Fruit fly (Drosophila melanogaster) whole organism, embryonic: ENCODE measurements around the gene Tbca.

Source experiments
- Aef1 ChIP-seq: fragments of 200-800 bp; sonication (Bioruptor generic); IDR thresholded peaks from 3 replicates; pipeline ENCODE4 v1.3.6; 2022; ENCODE audit warnings: missing biosample characterization, missing genetic modification characterization
- Asciz ChIP-seq: fragments of 200-800 bp; sonication (Bioruptor generic); optimal IDR thresholded peaks from 2 replicates; lab custom pipeline; 2017; ENCODE audit warnings: missing biosample characterization, mild to moderate bottlenecking, missing genetic modification characterization, missing genetic modification reagents
- Awh ChIP-seq: fragments of 200-800 bp; sonication (Bioruptor generic); IDR thresholded peaks from 2 replicates; pipeline ENCODE4, ENCODE4 v1.3.6; 2022; ENCODE audit warnings: missing biosample characterization, missing genetic modification characterization
- B-H2 ChIP-seq: fragments of 200-800 bp; sonication (Bioruptor generic); optimal IDR thresholded peaks from 2 replicates; lab custom pipeline; 2018; ENCODE audit warnings: missing biosample characterization, mild to moderate bottlenecking, missing genetic modification characterization
- BEAF-32 ChIP-seq: fragments of 200-800 bp; sonication (Bioruptor generic); optimal IDR thresholded peaks from 3 replicates; lab custom pipeline; 2017; ENCODE audit warnings: missing biosample characterization, missing genetic modification characterization, mild to moderate bottlenecking, moderate library complexity, missing genetic modification reagents
- Bgb ChIP-seq: fragments of 200-800 bp; sonication (Bioruptor generic); IDR thresholded peaks from 2 replicates; pipeline ENCODE4 v1.3.6; 2022; ENCODE audit warnings: missing biosample characterization, missing genetic modification characterization; ENCODE audit not compliant: partially characterized antibody
- CG10274 ChIP-seq: fragments of 200-800 bp; sonication (Bioruptor generic); optimal IDR thresholded peaks from 3 replicates; lab custom pipeline; 2017; ENCODE audit warnings: missing biosample characterization, mild to moderate bottlenecking, missing genetic modification characterization
- CG11398 ChIP-seq: fragments of 200-800 bp; sonication (Bioruptor generic); optimal IDR thresholded peaks from 2 replicates; lab custom pipeline; 2016; ENCODE audit warnings: missing biosample characterization, missing genetic modification characterization
- CG11456 ChIP-seq: fragments of 200-800 bp; sonication (Bioruptor generic); IDR thresholded peaks from 3 replicates; pipeline ENCODE4 v1.3.6; 2022; ENCODE audit warnings: missing biosample characterization, missing genetic modification characterization
- CG12155 ChIP-seq: fragments of 200-800 bp; sonication (Bioruptor generic); optimal IDR thresholded peaks from 3 replicates; lab custom pipeline; 2016; ENCODE audit warnings: missing biosample characterization, missing genetic modification characterization
- CG13424 ChIP-seq: fragments of 200-800 bp; sonication (Bioruptor generic); optimal IDR thresholded peaks from 2 replicates; lab custom pipeline; 2019; ENCODE audit warnings: missing biosample characterization, mild to moderate bottlenecking, missing genetic modification characterization, moderate library complexity
- CG14014 ChIP-seq: fragments of 200-800 bp; sonication (Bioruptor generic); IDR thresholded peaks from 2 replicates; pipeline ENCODE4 v1.3.6; 2022; ENCODE audit warnings: missing biosample characterization, missing genetic modification characterization
- CG14050 ChIP-seq: fragments of 200-800 bp; sonication (Bioruptor generic); IDR thresholded peaks from 3 replicates; pipeline ENCODE4 v1.3.6; 2022; ENCODE audit warnings: missing biosample characterization, missing genetic modification characterization
- CG14860 ChIP-seq: fragments of 200-800 bp; sonication (Bioruptor generic); IDR thresholded peaks from 3 replicates; pipeline ENCODE4 v1.3.6; 2022; ENCODE audit warnings: missing biosample characterization, missing genetic modification characterization; ENCODE audit not compliant: partially characterized antibody
- CG15479 ChIP-seq: fragments of 200-800 bp; sonication (Bioruptor generic); optimal IDR thresholded peaks from 3 replicates; lab custom pipeline; 2019; ENCODE audit warnings: missing biosample characterization, mild to moderate bottlenecking, missing genetic modification characterization, moderate library complexity
- CG15601 ChIP-seq: fragments of 200-800 bp; sonication (Bioruptor generic); optimal IDR thresholded peaks from 3 replicates; lab custom pipeline; 2019; ENCODE audit warnings: missing biosample characterization, mild to moderate bottlenecking, missing genetic modification characterization, moderate library complexity
- CG1647 ChIP-seq: fragments of 200-800 bp; sonication (Bioruptor generic); optimal IDR thresholded peaks from 3 replicates; lab custom pipeline; 2016; ENCODE audit warnings: missing biosample characterization, missing genetic modification characterization
- CG16813 ChIP-seq: fragments of 200-800 bp; sonication (Bioruptor generic); IDR thresholded peaks from 3 replicates; pipeline ENCODE4 v1.3.6; 2022; ENCODE audit warnings: missing biosample characterization, missing genetic modification characterization; ENCODE audit not compliant: partially characterized antibody
- CG4424 ChIP-seq: fragments of 200-800 bp; sonication (Bioruptor generic); optimal IDR thresholded peaks from 3 replicates; lab custom pipeline; 2016; ENCODE audit warnings: missing biosample characterization, missing genetic modification characterization
- CG4707 ChIP-seq: fragments of 200-800 bp; sonication (Bioruptor generic); optimal IDR thresholded peaks from 2 replicates; lab custom pipeline; 2018; ENCODE audit warnings: missing biosample characterization, mild to moderate bottlenecking, missing genetic modification characterization, moderate library complexity
- CG6683 ChIP-seq: fragments of 200-800 bp; sonication (Bioruptor generic); optimal IDR thresholded peaks from 2 replicates; lab custom pipeline; 2017; ENCODE audit warnings: missing biosample characterization, mild to moderate bottlenecking, missing genetic modification characterization, missing genetic modification reagents
- CG8765 ChIP-seq: fragments of 200-800 bp; sonication (Bioruptor generic); IDR thresholded peaks from 2 replicates; pipeline ENCODE4 v1.3.6; 2022; ENCODE audit warnings: missing biosample characterization, missing genetic modification characterization
- CG9215 ChIP-seq: fragments of 200-800 bp; sonication (Bioruptor generic); IDR thresholded peaks from 2 replicates; pipeline ENCODE4 v1.3.6; 2022; ENCODE audit warnings: missing biosample characterization, missing genetic modification characterization
- CG9797 ChIP-seq: fragments of 200-800 bp; sonication (Bioruptor generic); optimal IDR thresholded peaks from 3 replicates; lab custom pipeline; 2018; ENCODE audit warnings: missing biosample characterization, mild to moderate bottlenecking, missing genetic modification characterization
- Ets65A ChIP-seq: fragments of 200-800 bp; sonication (Bioruptor generic); peaks from one replicate; lab custom pipeline; 2016; ENCODE audit warnings: missing biosample characterization, missing genetic modification characterization
- Fer3 ChIP-seq: fragments of 200-800 bp; sonication (Bioruptor generic); optimal IDR thresholded peaks from 2 replicates; lab custom pipeline; 2018; ENCODE audit warnings: missing biosample characterization, mild to moderate bottlenecking, missing genetic modification characterization, moderate library complexity
- MBD-R2 ChIP-seq: fragments of 200-800 bp; sonication (Bioruptor generic); IDR thresholded peaks from 2 replicates; pipeline ENCODE4 v1.3.6; 2022; ENCODE audit warnings: missing biosample characterization, missing genetic modification characterization
- NFAT ChIP-seq: fragments of 200-800 bp; sonication (Bioruptor generic); IDR thresholded peaks from 2 replicates; pipeline ENCODE4 v1.3.6; 2022; ENCODE audit warnings: missing biosample characterization, missing genetic modification characterization
- Scr ChIP-seq: fragments of 200-800 bp; sonication (Bioruptor generic); IDR thresholded peaks from 2 replicates; pipeline ENCODE4 v1.3.6; 2022; ENCODE audit warnings: missing biosample characterization, missing genetic modification characterization; ENCODE audit not compliant: partially characterized antibody
- cg ChIP-seq: fragments of 200-800 bp; sonication (Bioruptor generic); optimal IDR thresholded peaks from 3 replicates; lab custom pipeline; 2019; ENCODE audit warnings: missing biosample characterization, mild to moderate bottlenecking, missing genetic modification characterization, moderate library complexity
- chn ChIP-seq: fragments of 200-800 bp; sonication (Bioruptor generic); optimal IDR thresholded peaks from 2 replicates; lab custom pipeline; 2016; ENCODE audit warnings: missing biosample characterization, missing genetic modification characterization
- ems ChIP-seq: fragments of 200-800 bp; sonication (Bioruptor generic); optimal IDR thresholded peaks from 3 replicates; lab custom pipeline; 2016; ENCODE audit warnings: missing biosample characterization, missing genetic modification characterization
- eve ChIP-seq, 2 experiments: fragments of >200 bp; optimal IDR thresholded peaks; 2 replicates each; lab custom pipeline; 2017; ENCODE audit warnings: missing biosample characterization in 2 of 2, missing genetic modification characterization in 2 of 2
- fd3F ChIP-seq: fragments of 200-800 bp; sonication (Bioruptor generic); optimal IDR thresholded peaks from 2 replicates; lab custom pipeline; 2018; ENCODE audit warnings: missing biosample characterization, mild to moderate bottlenecking, missing genetic modification characterization, moderate library complexity
- fd96Cb ChIP-seq: fragments of 200-800 bp; sonication (Bioruptor generic); optimal IDR thresholded peaks from 2 replicates; lab custom pipeline; 2018; ENCODE audit warnings: missing biosample characterization, mild to moderate bottlenecking, missing genetic modification characterization, moderate library complexity
- grn ChIP-seq: fragments of 200-800 bp; sonication (Bioruptor generic); optimal IDR thresholded peaks from 3 replicates; lab custom pipeline; 2017; ENCODE audit warnings: missing biosample characterization, missing genetic modification characterization
- inv ChIP-seq: fragments of 200-800 bp; sonication (Bioruptor generic); IDR thresholded peaks from 2 replicates; pipeline ENCODE4 v1.3.6; 2022; ENCODE audit warnings: missing biosample characterization, missing genetic modification characterization; ENCODE audit not compliant: partially characterized antibody
- lab ChIP-seq: fragments of 200-800 bp; sonication (Bioruptor generic); optimal IDR thresholded peaks from 3 replicates; lab custom pipeline; 2017; ENCODE audit warnings: missing biosample characterization, missing genetic modification characterization, mild to moderate bottlenecking, moderate library complexity, missing genetic modification reagents
- nau ChIP-seq: fragments of 200-800 bp; sonication (Bioruptor generic); optimal IDR thresholded peaks from 3 replicates; lab custom pipeline; 2017; ENCODE audit warnings: missing biosample characterization, mild to moderate bottlenecking, missing genetic modification characterization, missing genetic modification reagents
- nmo ChIP-seq: fragments of 200-800 bp; sonication (Bioruptor generic); optimal IDR thresholded peaks from 2 replicates; lab custom pipeline; 2018; ENCODE audit warnings: missing biosample characterization, mild to moderate bottlenecking, missing genetic modification characterization, moderate library complexity
- nom ChIP-seq: fragments of 200-800 bp; sonication (Bioruptor generic); optimal IDR thresholded peaks from 2 replicates; lab custom pipeline; 2017; ENCODE audit warnings: missing biosample characterization, missing genetic modification characterization, mild to moderate bottlenecking, moderate library complexity, missing genetic modification reagents
- ro ChIP-seq: fragments of 200-800 bp; sonication (Bioruptor generic); IDR thresholded peaks from 2 replicates; pipeline ENCODE4 v1.3.6; 2022; ENCODE audit warnings: missing biosample characterization, missing genetic modification characterization
- schlank ChIP-seq: fragments of 200-800 bp; sonication (Bioruptor generic); optimal IDR thresholded peaks from 2 replicates; lab custom pipeline; 2018; ENCODE audit warnings: missing biosample characterization, mild to moderate bottlenecking, missing genetic modification characterization
- seq ChIP-seq: fragments of 200-800 bp; sonication (Bioruptor generic); IDR thresholded peaks from 2 replicates; pipeline ENCODE4 v1.3.6; 2022; ENCODE audit warnings: missing biosample characterization, missing genetic modification characterization
- ssp ChIP-seq: fragments of 200-800 bp; sonication (Bioruptor generic); IDR thresholded peaks from 2 replicates; pipeline ENCODE4 v1.3.6; 2022; ENCODE audit warnings: missing biosample characterization, missing genetic modification characterization
- stwl ChIP-seq: fragments of 200-800 bp; sonication (Bioruptor generic); optimal IDR thresholded peaks from 3 replicates; lab custom pipeline; 2018; ENCODE audit warnings: missing biosample characterization, mild to moderate bottlenecking, missing genetic modification characterization, moderate library complexity
- tna ChIP-seq: fragments of 200-800 bp; sonication (Bioruptor generic); IDR thresholded peaks from 2 replicates; pipeline ENCODE4 v1.3.6; 2022; ENCODE audit warnings: missing biosample characterization, missing genetic modification characterization; ENCODE audit not compliant: partially characterized antibody
- twi ChIP-seq: fragments of 200-800 bp; optimal IDR thresholded peaks from 2 replicates; lab custom pipeline; 2019; ENCODE audit warnings: missing biosample characterization, mild to moderate bottlenecking, missing genetic modification characterization, moderate library complexity
- unc-4 ChIP-seq: fragments of 200-800 bp; sonication (Bioruptor generic); IDR thresholded peaks from 2 replicates; pipeline ENCODE4 v1.3.6; 2022; ENCODE audit warnings: missing biosample characterization, missing genetic modification characterization; ENCODE audit not compliant: partially characterized antibody

Gene Tbca

DNA sequence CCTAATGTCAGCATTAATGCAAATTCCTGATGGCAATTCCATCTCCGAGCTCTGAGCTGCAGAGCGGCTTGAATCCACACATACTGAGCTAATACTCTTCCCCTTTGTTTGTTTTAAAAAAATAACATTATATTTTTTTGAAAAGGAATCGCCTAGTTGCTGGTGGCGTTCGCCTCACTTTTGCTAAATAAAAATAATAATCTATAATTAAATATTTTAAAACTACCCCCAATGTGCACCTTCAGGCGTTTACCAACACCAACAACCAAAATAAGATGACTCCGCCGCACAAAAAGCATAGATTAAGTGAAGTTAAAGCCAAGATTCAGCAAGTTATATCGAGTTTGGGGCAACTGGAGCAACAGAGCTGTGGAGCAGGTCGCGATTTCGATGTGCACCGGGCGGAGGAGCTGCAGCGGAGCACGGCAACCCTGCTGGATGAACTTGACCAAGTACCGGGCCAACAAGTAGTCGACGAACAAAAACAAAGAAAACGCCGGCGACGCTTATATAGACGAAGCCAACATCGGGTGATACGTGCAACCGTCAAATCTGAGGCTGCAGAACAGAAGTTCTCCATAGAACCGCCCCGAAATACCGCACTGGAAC lies 858 bp downstream of the Tbca start, which contains the start of gene CG1896 (continued):
- TF ChIP-seq seq (peak; percentile 71), CG15479 (no peak), Aef1 (peak; percentile 10; the same call in 1 of the 3 replicates), fd96Cb (tag; lab: Kevin White, UChicago) (peak; percentile 26), CG4707 (no peak), Scr (GFP tag; lab: Robert Waterston, UW) (no peak), CG6683 (GFP tag; lab: Kevin White, UChicago) (no peak), CG9797 (GFP tag; lab: Kevin White, UChicago) (no peak), cg (GFP tag; lab: Kevin White, UChicago) (no peak), chn (GFP tag; lab: Kevin White, UChicago) (no peak), unc-4 (GFP tag; lab: Robert Waterston, UW) (no peak), lab (no peak), CG14014 (GFP tag; lab: Robert Waterston, UW) (0 out of 2 replicates have a peak, but pooled peaks have one; percentile 13), CG8765 (no peak), nom (GFP tag; lab: Kevin White, UChicago) (no peak), CG14050 (GFP tag; lab: Robert Waterston, UW) (0 out of 3 replicates have a peak, but pooled peaks have one; percentile 24), ems (GFP tag; lab: Kevin White, UChicago) (no peak), grn (GFP tag; lab: Kevin White, UChicago) (no peak), Fer3 (tag; lab: Kevin White, UChicago) (peak; percentile 30), ssp (peak; percentile 24; the same call in 1 of the 2 replicates), Ets65A (GFP tag; lab: Kevin White, UChicago) (no peak), BEAF-32 (GFP tag; lab: Kevin White, UChicago) (no peak), CG15601 (peak; percentile 32), ro (GFP tag; lab: Robert Waterston, UW) (no peak), CG13424 (tag; lab: Kevin White, UChicago) (peak; percentile 24), MBD-R2 (GFP tag; lab: Robert Waterston, UW) (peak; percentile 76), CG12155 (GFP tag; lab: Kevin White, UChicago) (peak; percentile 38), Bgb (GFP tag; lab: Robert Waterston, UW) (no peak), CG10274 (GFP tag; lab: Kevin White, UChicago) (peak; percentile 15), CG9215 (GFP tag; lab: Robert Waterston, UW) (no peak), CG14860 (no peak), twi (tag; lab: Kevin White, UChicago) (no peak), nau (no peak), fd3F (no peak), Asciz (GFP tag; lab: Kevin White, UChicago) (no peak), CG1647 (GFP tag; lab: Kevin White, UChicago) (no peak), stwl (peak; percentile 59), CG11398 (GFP tag; lab: Kevin White, UChicago) (no peak), nmo (GFP tag; lab: Kevin White, UChicago) (peak; percentile 38), tna (GFP tag; lab: Robert Waterston, UW) (no peak), CG16813 (no peak), Awh (no peak), CG4424 (peak; percentile 52), B-H2 (GFP tag; lab: Kevin White, UChicago) (no peak), eve (GFP tag; optimal IDR thresholded peaks at IDR 0.05; lab: Kevin White, UChicago) (no peak), schlank (tag; lab: Kevin White, UChicago) (no peak), CG11456 (0 out of 3 replicates have a peak, but pooled peaks have one; percentile 41), inv (no peak), NFAT (GFP tag; lab: Robert Waterston, UW) (no peak)
